Worm (Caenorhabditis elegans) whole organism, L1 larva: Measurements from ENCODE around the gene stdh-3.

Source experiments
- C16A3.4 ChIP-seq: fragments of 150-350 bp; optimal IDR thresholded peaks from 2 replicates; lab custom pipeline; 2014; ENCODE audit warnings: missing biosample characterization, missing genetic modification characterization
- C34B4.2 ChIP-seq: sonication (generic microtip); optimal IDR thresholded peaks from 2 replicates; lab custom pipeline; 2017; ENCODE audit warnings: mild to moderate bottlenecking, missing genetic modification characterization, missing compliant biosample characterization
- Y116A8C.19 ChIP-seq: sonication (generic microtip); optimal IDR thresholded peaks from 2 replicates; lab custom pipeline; 2016; ENCODE audit warnings: missing compliant biosample characterization, missing genetic modification characterization, borderline replicate concordance
- aha-1 ChIP-seq: fragments of 150-350 bp; optimal IDR thresholded peaks from 2 replicates; lab custom pipeline; 2014; ENCODE audit warnings: missing biosample characterization, missing genetic modification characterization
- aly-2 ChIP-seq: fragments of 150-350 bp; optimal IDR thresholded peaks from 2 replicates; lab custom pipeline; 2014; ENCODE audit warnings: missing biosample characterization, missing genetic modification characterization
- ama-1 ChIP-seq: fragments of 150-350 bp; optimal IDR thresholded peaks from 2 replicates; lab custom pipeline; 2014
- blmp-1 ChIP-seq: fragments of 150-350 bp; optimal IDR thresholded peaks from 2 replicates; lab custom pipeline; 2014; ENCODE audit warnings: missing biosample characterization, missing genetic modification characterization
- ceh-8 ChIP-seq: fragments of 200-800 bp; sonication (Bioruptor generic); optimal IDR thresholded peaks from 2 replicates; lab custom pipeline; 2018; ENCODE audit warnings: mild to moderate bottlenecking, missing genetic modification characterization, moderate library complexity, missing compliant biosample characterization
- ceh-82 ChIP-seq, 3 experiments: fragments of 150-350 bp in 1 of 3; sonication (generic microtip) in 2 of 3; optimal IDR thresholded peaks; 2 replicates each; lab custom pipeline; 2014 to 2017; ENCODE audit warnings: missing biosample characterization in 3 of 3, missing genetic modification characterization in 3 of 3
- ceh-88 ChIP-seq: fragments of 200-800 bp; sonication (Bioruptor generic); IDR thresholded peaks from 2 replicates; pipeline ENCODE4 v1.3.6; 2022; ENCODE audit warnings: missing genetic modification characterization, missing compliant biosample characterization
- ceh-90 ChIP-seq: sonication (generic microtip); optimal IDR thresholded peaks from 2 replicates; lab custom pipeline; 2016; ENCODE audit warnings: missing genetic modification characterization, missing compliant biosample characterization
- dpl-1 ChIP-seq, 3 experiments: fragments of 150-350 bp in 2 of 3; sonication (generic microtip) in 1 of 3; optimal IDR thresholded peaks; 2 replicates each; lab custom pipeline; 2014 to 2017; ENCODE audit warnings: missing biosample characterization in 3 of 3, missing genetic modification characterization in 3 of 3, missing genetic modification reagents in 3 of 3
- dsc-1 ChIP-seq: sonication (generic microtip); optimal IDR thresholded peaks from 2 replicates; lab custom pipeline; 2016; ENCODE audit warnings: mild to moderate bottlenecking, missing genetic modification characterization, missing compliant biosample characterization
- elt-2 ChIP-seq: sonication (generic microtip); optimal IDR thresholded peaks from 2 replicates; lab custom pipeline; 2016; ENCODE audit warnings: missing genetic modification characterization, mild to moderate bottlenecking, inconsistent platforms, missing compliant biosample characterization, missing genetic modification reagents
- elt-3 ChIP-seq, 6 experiments: fragments of 150-350 bp in 1 of 6; sonication (generic microtip); optimal IDR thresholded peaks; 2 replicates each; lab custom pipeline; 2017 to 2018; ENCODE audit warnings: missing biosample characterization in 6 of 6, missing genetic modification characterization in 6 of 6, inconsistent platforms in 1 of 6
- ets-5 ChIP-seq: fragments of 200-800 bp; sonication (Bioruptor generic); IDR thresholded peaks from 2 replicates; pipeline ENCODE4 v1.3.6; 2022; ENCODE audit warnings: missing genetic modification characterization, missing compliant biosample characterization
- fos-1 ChIP-seq: fragments of 150-350 bp; optimal IDR thresholded peaks from 2 replicates; lab custom pipeline; 2014; ENCODE audit warnings: missing biosample characterization, missing genetic modification characterization
- grh-1 ChIP-seq: fragments of 200-800 bp; sonication (Bioruptor generic); IDR thresholded peaks from 2 replicates; pipeline ENCODE4 v1.3.6; 2022; ENCODE audit warnings: missing genetic modification reagents, missing genetic modification characterization, missing compliant biosample characterization
- hpl-2 ChIP-seq: fragments of 150-350 bp; optimal IDR thresholded peaks from 2 replicates; lab custom pipeline; 2014; ENCODE audit warnings: missing biosample characterization, missing genetic modification reagents, missing genetic modification characterization
- lin-14 ChIP-seq: fragments of 200-800 bp; sonication (Bioruptor generic); optimal IDR thresholded peaks from 2 replicates; lab custom pipeline; 2018; ENCODE audit warnings: mild to moderate bottlenecking, missing genetic modification characterization, moderate library complexity, missing compliant biosample characterization
- lin-15B ChIP-seq: fragments of 150-350 bp; sonication (generic microtip); optimal IDR thresholded peaks from 3 replicates; lab custom pipeline; 2014; ENCODE audit warnings: missing biosample characterization, missing genetic modification characterization
- lin-35 ChIP-seq, 2 experiments: fragments of 150-350 bp; optimal IDR thresholded peaks; 2 replicates each; lab custom pipeline; 2014; ENCODE audit warnings: missing biosample characterization in 2 of 2, missing genetic modification characterization in 2 of 2, missing genetic modification reagents in 2 of 2
- lin-39 ChIP-seq: fragments of 150-350 bp; optimal IDR thresholded peaks from 2 replicates; lab custom pipeline; 2014; ENCODE audit warnings: missing biosample characterization, missing genetic modification reagents, missing genetic modification characterization
- lsy-2 ChIP-seq, 2 experiments: fragments of 150-350 bp; optimal IDR thresholded peaks; 2 replicates each; lab custom pipeline; 2014; ENCODE audit warnings: missing biosample characterization in 2 of 2, missing genetic modification characterization in 2 of 2
- mdl-1 ChIP-seq, 2 experiments: fragments of 150-350 bp; optimal IDR thresholded peaks; 2 replicates each; lab custom pipeline; 2014 to 2017; ENCODE audit warnings: missing biosample characterization in 2 of 2, missing genetic modification characterization in 2 of 2, inconsistent platforms in 1 of 2
- mef-2 ChIP-seq: fragments of 150-350 bp; optimal IDR thresholded peaks from 2 replicates; lab custom pipeline; 2014; ENCODE audit warnings: missing biosample characterization, missing genetic modification characterization
- mep-1 ChIP-seq: fragments of 150-350 bp; optimal IDR thresholded peaks from 2 replicates; lab custom pipeline; 2014; ENCODE audit warnings: missing biosample characterization, missing genetic modification characterization
- nhr-19 ChIP-seq: fragments of 200-800 bp; sonication (Bioruptor generic); conservative IDR thresholded peaks from 2 replicates; pipeline ENCODE4 v1.3.6; 2022; ENCODE audit warnings: missing genetic modification characterization, missing compliant biosample characterization
- nhr-20 ChIP-seq: sonication (generic microtip); optimal IDR thresholded peaks from 2 replicates; lab custom pipeline; 2016; ENCODE audit warnings: mild to moderate bottlenecking, missing genetic modification characterization, missing compliant biosample characterization
- nhr-28 ChIP-seq: fragments of 150-350 bp; optimal IDR thresholded peaks from 2 replicates; lab custom pipeline; 2014; ENCODE audit warnings: missing biosample characterization, missing genetic modification characterization
- nhr-47 ChIP-seq: sonication (generic microtip); optimal IDR thresholded peaks from 2 replicates; lab custom pipeline; 2016; ENCODE audit warnings: mild to moderate bottlenecking, missing genetic modification characterization, moderate library complexity, missing compliant biosample characterization
- nhr-71 ChIP-seq: sonication (generic microtip); optimal IDR thresholded peaks from 2 replicates; lab custom pipeline; 2016; ENCODE audit warnings: mild to moderate bottlenecking, missing genetic modification characterization, moderate library complexity, missing compliant biosample characterization
- nhr-76 ChIP-seq: sonication (generic microtip); optimal IDR thresholded peaks from 2 replicates; lab custom pipeline; 2017; ENCODE audit warnings: missing biosample characterization, missing genetic modification characterization
- nhr-77 ChIP-seq: fragments of 150-350 bp; optimal IDR thresholded peaks from 2 replicates; lab custom pipeline; 2014; ENCODE audit warnings: missing biosample characterization, missing genetic modification characterization
- nhr-85 ChIP-seq: sonication (generic microtip); peaks from one replicate; lab custom pipeline; 2016; ENCODE audit warnings: missing genetic modification characterization, inconsistent platforms, missing compliant biosample characterization
- nhr-90 ChIP-seq: sonication (generic microtip); optimal IDR thresholded peaks from 2 replicates; lab custom pipeline; 2016; ENCODE audit warnings: mild to moderate bottlenecking, missing genetic modification characterization, missing compliant biosample characterization; ENCODE audit not compliant: poor library complexity
- pax-3 ChIP-seq: fragments of 200-800 bp; sonication (Bioruptor generic); optimal IDR thresholded peaks from 2 replicates; lab custom pipeline; 2018; ENCODE audit warnings: mild to moderate bottlenecking, missing genetic modification characterization, moderate library complexity, missing compliant biosample characterization
- skn-1 ChIP-seq: fragments of 150-350 bp; optimal IDR thresholded peaks from 2 replicates; lab custom pipeline; 2014; ENCODE audit warnings: missing biosample characterization, missing genetic modification characterization
- snpc-4 ChIP-seq: fragments of 150-350 bp; optimal IDR thresholded peaks from 2 replicates; lab custom pipeline; 2014; ENCODE audit warnings: missing biosample characterization, missing genetic modification characterization
- snu-23 ChIP-seq: sonication (generic microtip); optimal IDR thresholded peaks from 2 replicates; lab custom pipeline; 2016; ENCODE audit warnings: missing genetic modification characterization, missing compliant biosample characterization
- sox-4 ChIP-seq: sonication (generic microtip); optimal IDR thresholded peaks from 2 replicates; lab custom pipeline; 2016; ENCODE audit warnings: missing genetic modification characterization, missing compliant biosample characterization
- swsn-7 ChIP-seq: sonication (generic microtip); optimal IDR thresholded peaks from 2 replicates; lab custom pipeline; 2016; ENCODE audit warnings: missing genetic modification characterization, missing compliant biosample characterization
- tbx-2 ChIP-seq: sonication (generic microtip); optimal IDR thresholded peaks from 2 replicates; lab custom pipeline; 2016; ENCODE audit warnings: missing genetic modification characterization, missing compliant biosample characterization
- tlp-1 ChIP-seq: fragments of 150-350 bp; optimal IDR thresholded peaks from 2 replicates; lab custom pipeline; 2014; ENCODE audit warnings: missing biosample characterization, missing genetic modification characterization
- unc-30 ChIP-seq: sonication (generic microtip); optimal IDR thresholded peaks from 2 replicates; lab custom pipeline; 2017; ENCODE audit warnings: missing biosample characterization, missing genetic modification characterization
- unc-86 ChIP-seq: sonication (generic microtip); optimal IDR thresholded peaks from 2 replicates; lab custom pipeline; 2016; ENCODE audit warnings: missing genetic modification characterization, missing compliant biosample characterization
- unc-98 ChIP-seq: fragments of 200-800 bp; sonication (Bioruptor generic); IDR thresholded peaks from 2 replicates; pipeline ENCODE4 v1.3.6; 2022; ENCODE audit warnings: missing genetic modification characterization, missing compliant biosample characterization
- zip-4 ChIP-seq: fragments of 200-800 bp; sonication (Bioruptor generic); optimal IDR thresholded peaks from 2 replicates; lab custom pipeline; 2018; ENCODE audit warnings: mild to moderate bottlenecking, missing genetic modification characterization, moderate library complexity, missing compliant biosample characterization
- ztf-4 ChIP-seq: fragments of 150-350 bp; optimal IDR thresholded peaks from 2 replicates; lab custom pipeline; 2014; ENCODE audit warnings: missing biosample characterization, missing genetic modification characterization

stdh-3 gene

DNA sequence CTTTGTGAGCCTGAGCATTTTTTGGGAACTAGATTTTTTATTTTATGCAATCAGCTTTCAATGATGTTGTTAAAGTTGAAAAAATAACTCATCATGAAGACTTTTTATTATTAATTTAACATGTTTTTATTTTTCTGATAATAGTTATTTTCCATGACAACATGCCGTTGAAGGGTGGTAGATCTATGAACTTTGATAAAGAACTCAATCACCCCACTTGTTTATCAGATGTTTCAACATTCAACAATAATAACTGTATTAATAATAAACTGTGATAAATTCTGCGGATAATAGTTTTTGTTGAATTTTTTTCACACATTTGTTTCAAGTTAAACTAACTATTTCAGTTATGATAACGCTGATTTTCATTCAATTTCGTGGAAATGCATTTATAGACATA, 12.9 kb upstream of the stdh-3 start:
- no peak for TF ChIP-seq aly-2 (tag; lab: Kevin White, UChicago)
- TF ChIP-seq zip-4, result no peak
- no peak for TF ChIP-seq nhr-77 (tag; lab: Kevin White, UChicago)
- no peak for TF ChIP-seq swsn-7 (tag; lab: Kevin White, UChicago)
- no peak for TF ChIP-seq C34B4.2 (tag; lab: Kevin White, UChicago)
- TF ChIP-seq nhr-19 (GFP tag; lab: Robert Waterston, UW), result 0 out of 2 replicates have a peak, but pooled peaks have one; percentile 13
- no peak for TF ChIP-seq blmp-1
- peak; percentile 40 for TF ChIP-seq nhr-71 (tag; lab: Kevin White, UChicago)
- no peak for TF ChIP-seq lin-14 (GFP tag; lab: Kevin White, UChicago)
- TF ChIP-seq skn-1 (tag; lab: Kevin White, UChicago), result no peak
- TF ChIP-seq lin-35 (GFP tag; optimal IDR thresholded peaks at IDR 0.05; lab: Kevin White, UChicago), result no peak
- no peak for TF ChIP-seq mef-2 (tag; lab: Kevin White, UChicago)
- no peak for TF ChIP-seq snpc-4
- no peak for TF ChIP-seq nhr-76 (tag; lab: Kevin White, UChicago)
- TF ChIP-seq ceh-82 (tag; optimal IDR thresholded peaks at IDR 0.05; lab: Kevin White, UChicago), result no peak
- TF ChIP-seq nhr-47 (tag; lab: Kevin White, UChicago), result no peak
- no peak for TF ChIP-seq ets-5 (GFP tag; lab: Robert Waterston, UW)
- no peak for TF ChIP-seq nhr-28 (tag; lab: Kevin White, UChicago)
- TF ChIP-seq ztf-4 (tag; lab: Kevin White, UChicago), result no peak
- TF ChIP-seq unc-98 (GFP tag; lab: Robert Waterston, UW), result no peak
- TF ChIP-seq nhr-85 (tag; lab: Kevin White, UChicago), result peak; percentile 63
- no peak for TF ChIP-seq Y116A8C.19
- no peak for TF ChIP-seq ceh-88
- no peak for TF ChIP-seq sox-4 (tag; lab: Kevin White, UChicago)
- TF ChIP-seq ama-1 (lab: Kevin White, UChicago), result no peak
- TF ChIP-seq nhr-20 (tag; lab: Kevin White, UChicago), result peak; percentile 33
- no peak for TF ChIP-seq ceh-90 (tag; lab: Kevin White, UChicago)
- TF ChIP-seq C16A3.4 (tag; lab: Kevin White, UChicago), result no peak
- TF ChIP-seq unc-86 (tag; lab: Kevin White, UChicago), result no peak
- no peak for TF ChIP-seq fos-1
- TF ChIP-seq unc-30 (tag; lab: Kevin White, UChicago), result no peak
- no peak for TF ChIP-seq hpl-2 (GFP tag; lab: Kevin White, UChicago)
- no peak for TF ChIP-seq tlp-1 (tag; lab: Kevin White, UChicago)
- peak; percentile 59 for TF ChIP-seq elt-2 (tag; lab: Kevin White, UChicago)
- TF ChIP-seq grh-1 (GFP tag; lab: Robert Waterston, UW), result no peak
- TF ChIP-seq dsc-1 (tag; lab: Kevin White, UChicago), result no peak

DNA sequence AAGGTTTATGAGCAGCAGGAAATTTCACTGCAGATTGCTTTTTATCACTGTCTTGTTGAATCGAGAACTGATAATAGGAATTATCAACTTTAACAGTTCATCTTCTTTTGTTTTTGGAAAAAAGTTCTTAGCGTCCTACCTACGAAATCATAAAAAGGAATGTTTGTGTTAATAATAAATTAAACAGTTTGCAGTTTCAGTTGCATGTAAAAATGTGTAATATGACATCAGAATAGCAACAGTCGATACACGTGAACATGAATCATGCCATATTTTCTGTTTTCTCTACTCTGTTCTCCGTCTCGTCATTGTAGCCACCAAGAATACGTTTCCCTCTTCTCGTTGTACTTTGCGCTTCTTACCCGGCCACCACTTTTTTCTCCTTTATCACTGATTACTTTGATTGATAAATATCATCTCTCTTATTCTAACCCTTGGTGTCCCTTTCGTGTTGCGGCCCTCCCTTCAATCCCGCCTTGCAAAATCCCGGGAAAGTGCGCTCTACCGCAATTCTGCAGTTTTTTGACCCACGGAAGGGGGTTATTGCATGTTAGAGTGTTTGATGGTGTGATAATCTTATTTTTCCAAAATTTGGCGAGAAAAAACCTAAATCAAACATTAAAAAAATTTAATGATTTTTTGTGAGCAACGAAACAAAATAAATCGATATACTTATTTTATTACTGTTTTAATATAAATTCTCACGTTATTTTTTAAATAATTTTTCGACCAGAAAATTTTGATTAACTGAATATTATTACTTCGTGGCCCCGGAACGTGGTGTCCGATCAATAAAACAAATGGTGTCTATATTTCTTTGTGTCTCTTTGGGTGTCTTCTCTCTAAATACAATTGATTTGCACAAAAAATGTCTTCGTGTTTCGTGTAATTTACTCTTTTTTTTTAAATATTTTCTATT, 11.7 kb upstream of the stdh-3 start, which contains the start of gene sptl-3:
TSS of gene sptl-3 (plus strand) at position 869 of the 919 bp plus-strand sequence.
- TF ChIP-seq mep-1, result peak; percentile 46
- TF ChIP-seq pax-3 (tag; lab: Kevin White, UChicago), result no peak
- peak; percentile 77 for TF ChIP-seq nhr-85 (tag; lab: Kevin White, UChicago)
- peak; percentile 75 for TF ChIP-seq nhr-71 (tag; lab: Kevin White, UChicago)
- peak; percentile 23 to 57 for TF ChIP-seq lin-35 (GFP tag; optimal IDR thresholded peaks at IDR 0.05; lab: Kevin White, UChicago)
- peak; percentile 68 for TF ChIP-seq nhr-20 (tag; lab: Kevin White, UChicago)
- peak in 2 of 6 experiments; percentile 49 to 81 for TF ChIP-seq elt-3 (tag; optimal IDR thresholded peaks at IDR 0.05; lab: Kevin White, UChicago)
- TF ChIP-seq dpl-1 (GFP tag; optimal IDR thresholded peaks at IDR 0.05; lab: Kevin White, UChicago), result peak in 2 of 3 experiments; percentile 22 to 55
- peak; percentile 65 for TF ChIP-seq snu-23 (GFP tag; lab: Kevin White, UChicago)
- no peak for TF ChIP-seq aha-1
- TF ChIP-seq lin-14 (GFP tag; lab: Kevin White, UChicago), result peak; percentile 69
- peak in 1 of 2 experiments; percentile 42 for TF ChIP-seq lsy-2 (tag; optimal IDR thresholded peaks at IDR 0.05; lab: Kevin White, UChicago)
- TF ChIP-seq skn-1 (tag; lab: Kevin White, UChicago), result peak; percentile 48
- TF ChIP-seq nhr-90 (tag; lab: Kevin White, UChicago), result peak; percentile 14
- no peak for TF ChIP-seq ceh-8
- TF ChIP-seq blmp-1, result peak; percentile 83
- TF ChIP-seq lin-15B (tag; lab: Kevin White, UChicago), result no peak
- TF ChIP-seq unc-86 (tag; lab: Kevin White, UChicago), result no peak
- peak; percentile 44 for TF ChIP-seq tbx-2
- peak; percentile 20 for TF ChIP-seq C16A3.4 (tag; lab: Kevin White, UChicago)
- peak; percentile 53 for TF ChIP-seq nhr-19 (GFP tag; lab: Robert Waterston, UW)
- peak in 1 of 2 experiments; percentile 61 for TF ChIP-seq mdl-1 (tag; optimal IDR thresholded peaks at IDR 0.05; lab: Kevin White, UChicago)
- no peak for TF ChIP-seq lin-39 (tag; lab: Kevin White, UChicago)
- peak; percentile 77 for TF ChIP-seq elt-2 (tag; lab: Kevin White, UChicago)
